Fruit fly (Drosophila melanogaster): Measurements from ENCODE around the gene lds.
A peak's percentile ranks its signal among the peaks of the same experiment; 100 is the strongest.

Gene lds

dm6 chr3R:7895457-7895856, 24.8 kb upstream of the lds start (continued):
- TF ChIP-seq CG2129 (GFP tag; IDR thresholded peaks at IDR 0.05; ENCODE audit: partially characterized antibody) (no peak), chif (GFP tag; optimal IDR thresholded peaks at IDR 0.05) (peak in 1 of 2 experiments; percentile 24), sc (optimal IDR thresholded peaks at IDR 0.05) (no peak), sc (GFP tag; optimal IDR thresholded peaks at IDR 0.05) (no peak), pan (optimal IDR thresholded peaks at IDR 0.05) (no peak), pan (GFP tag; optimal IDR thresholded peaks at IDR 0.05 in 1 of 2, IDR thresholded peaks at IDR 0.05 in 1 of 2) (peak in 1 of 2 experiments; percentile 82), CG15479 (GFP tag; optimal IDR thresholded peaks at IDR 0.05) (no peak), pum (GFP tag; optimal IDR thresholded peaks at IDR 0.05) (peak; percentile 14), TFAM (GFP tag; optimal IDR thresholded peaks at IDR 0.05) (no peak), slp2 (GFP tag; optimal IDR thresholded peaks at IDR 0.05) (no peak), NfI (GFP tag; optimal IDR thresholded peaks at IDR 0.05) (no peak), CoRest (tag; optimal IDR thresholded peaks at IDR 0.05) (peak; percentile 71), CG16779 (GFP tag; IDR thresholded peaks at IDR 0.05) (peak; percentile 67; the same call in 1 of the 2 replicates), ro (GFP tag; IDR thresholded peaks at IDR 0.05) (no peak), Elba2 (GFP tag; optimal IDR thresholded peaks at IDR 0.05) (no peak), CG14014 (GFP tag; IDR thresholded peaks at IDR 0.05) (peak; percentile 84), Doc3 (GFP tag; IDR thresholded peaks at IDR 0.05; ENCODE audit: partially characterized antibody) (no peak), CG8478 (optimal IDR thresholded peaks at IDR 0.05) (no peak), CG10267 (tag; optimal IDR thresholded peaks at IDR 0.05) (peak; percentile 49), Pdp1 (GFP tag; optimal IDR thresholded peaks at IDR 0.05) (peak; percentile 59 to 66), Ssrp (tag; optimal IDR thresholded peaks at IDR 0.05) (no peak), CG7987 (GFP tag; optimal IDR thresholded peaks at IDR 0.05) (no peak), CG10274 (GFP tag; optimal IDR thresholded peaks at IDR 0.05) (peak; percentile 8), Fer3 (tag; optimal IDR thresholded peaks at IDR 0.05) (peak; percentile 80), CG9876 (GFP tag; optimal IDR thresholded peaks at IDR 0.05) (no peak), Lpt (GFP tag; optimal IDR thresholded peaks at IDR 0.05) (no peak), crp (GFP tag; optimal IDR thresholded peaks at IDR 0.05) (no peak), NFAT (GFP tag; IDR thresholded peaks at IDR 0.05) (peak; percentile 61), slou (GFP tag; optimal IDR thresholded peaks at IDR 0.05) (no peak), rib (GFP tag; IDR thresholded peaks at IDR 0.05) (peak; percentile 45), odd (GFP tag; optimal IDR thresholded peaks at IDR 0.05) (no peak), Sox102F (GFP tag; optimal IDR thresholded peaks at IDR 0.05) (no peak), CG13894 (tag; optimal IDR thresholded peaks at IDR 0.05) (no peak), hbn (GFP tag; IDR thresholded peaks at IDR 0.05; ENCODE audit: partially characterized antibody) (no peak), CG17361 (GFP tag; IDR thresholded peaks at IDR 0.05) (no peak), CG3838 (GFP tag; optimal IDR thresholded peaks at IDR 0.05) (peak; percentile 1), inv (GFP tag; IDR thresholded peaks at IDR 0.05; ENCODE audit: partially characterized antibody) (no peak), CG12942 (GFP tag; optimal IDR thresholded peaks at IDR 0.05) (no peak), exex (tag; optimal IDR thresholded peaks at IDR 0.05) (no peak), Sry-β (GFP tag; optimal IDR thresholded peaks at IDR 0.05) (no peak), CG6791 (GFP tag; IDR thresholded peaks at IDR 0.05; ENCODE audit: partially characterized antibody) (no peak), CG6854 (GFP tag; optimal IDR thresholded peaks at IDR 0.05) (peak; percentile 71), CG13775 (GFP tag; optimal IDR thresholded peaks at IDR 0.05) (peak; percentile 53), Deaf1 (tag; optimal IDR thresholded peaks at IDR 0.05) (peak; percentile 57), ems (GFP tag; optimal IDR thresholded peaks at IDR 0.05) (peak; percentile 30), chinmo (GFP tag; IDR thresholded peaks at IDR 0.05; ENCODE audit: partially characterized antibody) (no peak), nau (GFP tag; optimal IDR thresholded peaks at IDR 0.05) (no peak), ATbp (GFP tag; optimal IDR thresholded peaks at IDR 0.05) (no peak), CG7556 (GFP tag; optimal IDR thresholded peaks at IDR 0.05) (no peak), gsb-n (tag; optimal IDR thresholded peaks at IDR 0.05) (no peak), gcm (GFP tag; optimal IDR thresholded peaks at IDR 0.05) (no peak)

All from whole organism, embryonic.